Fruit fly (Drosophila melanogaster) whole organism: ENCODE data around the gene CG12523.

Source experiments
- CG8478 ChIP-seq: fragments of >200 bp; optimal IDR thresholded peaks from 2 replicates; lab custom pipeline; 2018; ENCODE audit warnings: inconsistent platforms
- Dll ChIP-seq: fragments of >200 bp; optimal IDR thresholded peaks from 2 replicates; lab custom pipeline; 2017
- EcR ChIP-seq, 2 experiments: fragments of >200 bp; optimal IDR thresholded peaks; 2 replicates each; lab custom pipeline; 2017; ENCODE audit warnings: missing biosample characterization in 2 of 2, missing genetic modification characterization in 2 of 2, missing genetic modification reagents in 2 of 2
- pan ChIP-seq: fragments of >200 bp; optimal IDR thresholded peaks from 2 replicates; lab custom pipeline; 2017
- psq ChIP-seq: fragments of >200 bp; optimal IDR thresholded peaks from 2 replicates; lab custom pipeline; 2017
- usp ChIP-seq: fragments of >200 bp; optimal IDR thresholded peaks from 2 replicates; lab custom pipeline; 2017; ENCODE audit warnings: missing biosample characterization, missing genetic modification characterization, mixed read lengths

The CG12523 gene

dm6 chr3L:10799988-10800387, 1.0 kb upstream of the CG12523 start:
- no peak for TF ChIP-seq Dll (lab: Kevin White, UChicago)
- no peak for TF ChIP-seq pan
- no peak for TF ChIP-seq psq (lab: Kevin White, UChicago)
- no peak for TF ChIP-seq usp (GFP tag; lab: Kevin White, UChicago)
- TF ChIP-seq EcR (GFP tag; optimal IDR thresholded peaks at IDR 0.05; lab: Kevin White, UChicago), result no peak
- TF ChIP-seq CG8478, result no peak

- TF ChIP-seq Dll (lab: Kevin White, UChicago) (no peak), EcR (GFP tag; optimal IDR thresholded peaks at IDR 0.05; lab: Kevin White, UChicago) (no peak), psq (lab: Kevin White, UChicago) (no peak)
Measured at dm6 chr3L:10803124-10803523, 2.1 kb downstream of the CG12523 start.

dm6 chr3L:10808982-10809381, 8.0 kb downstream of the CG12523 start:
- TF ChIP-seq usp (GFP tag; lab: Kevin White, UChicago) (no peak), EcR (GFP tag; optimal IDR thresholded peaks at IDR 0.05; lab: Kevin White, UChicago) (no peak), CG8478 (no peak), Dll (lab: Kevin White, UChicago) (no peak), psq (lab: Kevin White, UChicago) (no peak), pan (no peak)

dm6 chr3L:10810539-10811443, 9.8 kb downstream of the CG12523 start:
- TF ChIP-seq Dll (lab: Kevin White, UChicago), result no peak
- no peak for TF ChIP-seq psq (lab: Kevin White, UChicago)
- no peak for TF ChIP-seq pan
- TF ChIP-seq EcR (GFP tag; optimal IDR thresholded peaks at IDR 0.05; lab: Kevin White, UChicago), result no peak
- TF ChIP-seq CG8478, result no peak
- TF ChIP-seq usp (GFP tag; lab: Kevin White, UChicago), result no peak

dm6 chr3L:10811881-10812280, 10.9 kb downstream of the CG12523 start:
- TF ChIP-seq EcR (GFP tag; optimal IDR thresholded peaks at IDR 0.05; lab: Kevin White, UChicago) (no peak), psq (lab: Kevin White, UChicago) (no peak), Dll (lab: Kevin White, UChicago) (no peak), usp (GFP tag; lab: Kevin White, UChicago) (no peak), pan (no peak)

dm6 chr3L:10812903-10813302, 11.9 kb downstream of the CG12523 start:
- TF ChIP-seq EcR (GFP tag; optimal IDR thresholded peaks at IDR 0.05; lab: Kevin White, UChicago) (no peak), pan (no peak), Dll (lab: Kevin White, UChicago) (no peak), usp (GFP tag; lab: Kevin White, UChicago) (no peak), psq (lab: Kevin White, UChicago) (no peak), CG8478 (no peak)

- TF ChIP-seq psq (lab: Kevin White, UChicago), result no peak
- TF ChIP-seq pan, result no peak
- no peak for TF ChIP-seq CG8478
- no peak for TF ChIP-seq Dll (lab: Kevin White, UChicago)
- TF ChIP-seq EcR (GFP tag; optimal IDR thresholded peaks at IDR 0.05; lab: Kevin White, UChicago), result no peak
- no peak for TF ChIP-seq usp (GFP tag; lab: Kevin White, UChicago)
Measured at dm6 chr3L:10813911-10814310, 12.9 kb downstream of the CG12523 start.

- TF ChIP-seq Dll (lab: Kevin White, UChicago) (no peak), pan (no peak), CG8478 (no peak), EcR (GFP tag; optimal IDR thresholded peaks at IDR 0.05; lab: Kevin White, UChicago) (no peak), psq (lab: Kevin White, UChicago) (no peak), usp (GFP tag; lab: Kevin White, UChicago) (no peak)
Measured at dm6 chr3L:10814519-10814918, 13.5 kb downstream of the CG12523 start, which contains the start of gene CG42831. Gene CG42831 (plus strand): TSS chr3L:10814819.

- TF ChIP-seq usp (GFP tag; lab: Kevin White, UChicago), result no peak
- TF ChIP-seq psq (lab: Kevin White, UChicago), result no peak
- TF ChIP-seq EcR (GFP tag; optimal IDR thresholded peaks at IDR 0.05; lab: Kevin White, UChicago), result no peak
- no peak for TF ChIP-seq CG8478
- TF ChIP-seq pan, result no peak
- TF ChIP-seq Dll (lab: Kevin White, UChicago), result no peak
Measured at dm6 chr3L:10814925-10815447, 14.0 kb downstream of the CG12523 start.

- no peak for TF ChIP-seq pan
- no peak for TF ChIP-seq psq (lab: Kevin White, UChicago)
- TF ChIP-seq usp (GFP tag; lab: Kevin White, UChicago), result no peak
- no peak for TF ChIP-seq CG8478
- no peak for TF ChIP-seq Dll (lab: Kevin White, UChicago)
- TF ChIP-seq EcR (GFP tag; optimal IDR thresholded peaks at IDR 0.05; lab: Kevin White, UChicago), result no peak
Measured at dm6 chr3L:10816703-10817531, 15.9 kb downstream of the CG12523 start.
